Fruit fly (Drosophila melanogaster): ENCODE data around the gene CG32071.

DNA sequence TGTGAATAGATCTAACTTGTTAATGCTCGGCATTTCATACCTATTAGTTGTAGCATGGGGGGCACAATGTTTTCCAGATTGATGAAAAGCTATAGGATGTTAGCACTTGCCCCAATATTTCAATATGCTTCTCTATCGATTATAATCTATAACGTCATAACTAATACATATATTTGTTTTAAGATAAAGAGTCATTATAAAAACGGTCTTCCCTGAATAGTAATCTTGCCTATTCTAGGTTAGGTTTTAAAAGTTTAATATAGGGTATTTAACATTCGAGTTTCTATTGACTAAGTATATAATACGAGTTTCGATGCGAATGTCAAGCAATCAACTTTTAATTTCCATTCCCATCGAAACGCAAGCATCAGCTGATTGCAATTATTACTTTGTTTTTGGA lies 42.5 kb downstream of the CG32071 start, which contains the start of the genes CG6321 and Blos2:
- no peak for TF ChIP-seq psq (optimal IDR thresholded peaks at IDR 0.05)
- no peak for TF ChIP-seq EcR (GFP tag; optimal IDR thresholded peaks at IDR 0.05)
- TF ChIP-seq usp (GFP tag; optimal IDR thresholded peaks at IDR 0.05): no peak
- no peak for TF ChIP-seq CG8478 (optimal IDR thresholded peaks at IDR 0.05)

All from whole organism.